Worm (Caenorhabditis elegans) whole organism, L4 larva: ENCODE measurements around the gene F46G11.6.

ENCODE experiments used
- D1046.2 ChIP-seq: fragments of 200-800 bp; sonication (Bioruptor generic); IDR thresholded peaks from 2 replicates; pipeline ENCODE4 v1.3.6; 2022; ENCODE audit warnings: missing genetic modification characterization, missing compliant biosample characterization
- Y105C5A.15 ChIP-seq: fragments of 200-800 bp; sonication (Bioruptor generic); IDR thresholded peaks from 2 replicates; pipeline ENCODE4 v1.3.6; 2022; ENCODE audit warnings: missing genetic modification characterization, missing compliant biosample characterization
- arid-1 ChIP-seq: fragments of 200-800 bp; sonication (Bioruptor generic); conservative IDR thresholded peaks from 2 replicates; pipeline ENCODE4 v1.3.6; 2022; ENCODE audit warnings: missing genetic modification reagents, missing genetic modification characterization, missing compliant biosample characterization
- ceh-28 ChIP-seq: fragments of 150-350 bp; optimal IDR thresholded peaks from 2 replicates; lab custom pipeline; 2014; ENCODE audit warnings: missing biosample characterization, missing genetic modification reagents, missing genetic modification characterization
- egl-27 ChIP-seq: sonication (generic microtip); optimal IDR thresholded peaks from 3 replicates; lab custom pipeline; 2017; ENCODE audit warnings: missing biosample characterization, missing genetic modification reagents, missing genetic modification characterization
- lin-15B ChIP-seq: fragments of 150-350 bp; sonication (generic microtip); optimal IDR thresholded peaks from 3 replicates; lab custom pipeline; 2014; ENCODE audit warnings: missing biosample characterization, missing genetic modification characterization
- lin-39 ChIP-seq: fragments of 150-350 bp; optimal IDR thresholded peaks from 2 replicates; lab custom pipeline; 2014; ENCODE audit warnings: missing biosample characterization, missing genetic modification reagents, missing genetic modification characterization
- lsy-2 ChIP-seq, 2 experiments: fragments of 150-350 bp in 1 of 2; sonication (generic microtip) in 1 of 2; optimal IDR thresholded peaks; 2 replicates each; lab custom pipeline; 2014 to 2017; ENCODE audit warnings: missing biosample characterization in 2 of 2, missing genetic modification characterization in 2 of 2
- mdl-1 ChIP-seq, 2 experiments: fragments of 150-350 bp in 1 of 2; sonication (generic microtip) in 1 of 2; optimal IDR thresholded peaks; 2 replicates each; lab custom pipeline; 2014 to 2017; ENCODE audit warnings: missing biosample characterization in 2 of 2, missing genetic modification characterization in 2 of 2
- pqm-1 ChIP-seq: sonication (generic microtip); optimal IDR thresholded peaks from 2 replicates; lab custom pipeline; 2017; ENCODE audit warnings: missing biosample characterization, missing genetic modification characterization
- skn-1 ChIP-seq: fragments of 150-350 bp; optimal IDR thresholded peaks from 2 replicates; lab custom pipeline; 2014; ENCODE audit warnings: missing biosample characterization, missing genetic modification characterization
- unc-62 ChIP-seq, 3 experiments: fragments of 150-350 bp in 1 of 3; sonication (generic microtip); optimal IDR thresholded peaks in 2 of 3; peaks in 1 of 3; 1 replicate in 1 of 3; 2 replicates in 2 of 3; lab custom pipeline; 2014 to 2017; ENCODE audit warnings: missing biosample characterization in 3 of 3, missing genetic modification characterization in 3 of 3, missing genetic modification reagents in 3 of 3, missing genotype in 1 of 3
- zag-1 ChIP-seq: fragments of 150-350 bp; optimal IDR thresholded peaks from 2 replicates; lab custom pipeline; 2014; ENCODE audit warnings: missing biosample characterization, missing genetic modification characterization

DNA sequence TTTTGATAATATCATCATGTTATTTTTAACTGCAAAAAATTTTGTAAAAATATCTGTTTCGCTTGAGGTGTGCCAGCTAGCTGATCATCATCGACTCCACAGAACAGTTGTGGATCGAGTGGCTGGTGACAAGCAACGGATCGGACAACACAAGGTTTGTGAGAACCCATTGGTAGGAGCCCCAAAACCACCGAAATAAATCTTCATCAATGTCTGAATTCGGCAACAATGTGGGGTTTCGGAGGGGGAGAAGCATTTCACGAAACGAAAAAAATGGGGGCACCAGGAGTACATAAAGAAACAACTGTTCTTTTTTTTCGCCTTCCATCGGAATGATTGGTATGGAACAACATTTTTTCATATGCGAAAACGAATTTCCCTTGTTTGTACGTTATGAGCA, 29.1 kb downstream of the F46G11.6 start:
- TF ChIP-seq arid-1: no peak
- TF ChIP-seq lin-15B (tag; lab: Kevin White, UChicago): no peak
- no peak for TF ChIP-seq pqm-1 (tag; lab: Kevin White, UChicago)
- TF ChIP-seq D1046.2: no peak
- no peak for TF ChIP-seq egl-27
- no peak for TF ChIP-seq lsy-2 (tag; optimal IDR thresholded peaks at IDR 0.05; lab: Kevin White, UChicago)
- TF ChIP-seq unc-62 (GFP tag; optimal IDR thresholded peaks at IDR 0.05 in 1 of 2; lab: Kevin White, UChicago): peak in 1 of 2 experiments; percentile 11
- no peak for TF ChIP-seq unc-62 (tag; optimal IDR thresholded peaks at IDR 0.05; lab: Kevin White, UChicago)
- TF ChIP-seq ceh-28: no peak
- TF ChIP-seq Y105C5A.15 (GFP tag; lab: Robert Waterston, UW): no peak
- TF ChIP-seq zag-1 (tag; lab: Kevin White, UChicago): no peak
- TF ChIP-seq skn-1 (tag; lab: Kevin White, UChicago): no peak
- TF ChIP-seq mdl-1 (tag; optimal IDR thresholded peaks at IDR 0.05; lab: Kevin White, UChicago): no peak
- no peak for TF ChIP-seq lin-39 (tag; lab: Kevin White, UChicago)
